Fruit fly (Drosophila melanogaster) whole organism, embryonic: Measurements from ENCODE around the gene Lamtor5.

ENCODE experiments used
- Aef1 ChIP-seq: fragments of 200-800 bp; sonication (Bioruptor generic); IDR thresholded peaks from 3 replicates; pipeline ENCODE4 v1.3.6; 2022; ENCODE audit warnings: missing biosample characterization, missing genetic modification characterization
- BEAF-32 ChIP-seq: fragments of 200-800 bp; sonication (Bioruptor generic); optimal IDR thresholded peaks from 3 replicates; lab custom pipeline; 2017; ENCODE audit warnings: missing biosample characterization, missing genetic modification characterization, mild to moderate bottlenecking, moderate library complexity, missing genetic modification reagents
- C15 ChIP-seq: fragments of 200-800 bp; sonication (Bioruptor generic); IDR thresholded peaks from 3 replicates; pipeline ENCODE4 v1.3.6; 2022; ENCODE audit warnings: missing biosample characterization, missing genetic modification characterization
- CG10321 ChIP-seq: fragments of 200-800 bp; sonication (Bioruptor generic); IDR thresholded peaks from 2 replicates; pipeline ENCODE4 v1.3.6; 2022; ENCODE audit warnings: missing biosample characterization, missing genetic modification characterization
- CG10366 ChIP-seq: fragments of 200-800 bp; sonication (Bioruptor generic); IDR thresholded peaks from 2 replicates; pipeline ENCODE4 v1.3.6; 2022; ENCODE audit warnings: missing biosample characterization, missing genetic modification characterization
- CG13424 ChIP-seq: fragments of 200-800 bp; sonication (Bioruptor generic); optimal IDR thresholded peaks from 2 replicates; lab custom pipeline; 2019; ENCODE audit warnings: missing biosample characterization, mild to moderate bottlenecking, missing genetic modification characterization, moderate library complexity
- CG1602 ChIP-seq: fragments of 200-800 bp; sonication (Bioruptor generic); optimal IDR thresholded peaks from 3 replicates; lab custom pipeline; 2016; ENCODE audit warnings: missing biosample characterization, missing genetic modification characterization
- CG17385 ChIP-seq: fragments of 200-800 bp; sonication (Bioruptor generic); optimal IDR thresholded peaks from 3 replicates; lab custom pipeline; 2018; ENCODE audit warnings: missing biosample characterization, mild to moderate bottlenecking, missing genetic modification characterization
- CG1832 ChIP-seq: fragments of 200-800 bp; sonication (Bioruptor generic); optimal IDR thresholded peaks from 2 replicates; lab custom pipeline; 2017; ENCODE audit warnings: missing biosample characterization, mild to moderate bottlenecking, missing genetic modification characterization, inconsistent platforms
- CG2199 ChIP-seq: fragments of 200-800 bp; sonication (Bioruptor generic); IDR thresholded peaks from 3 replicates; pipeline ENCODE4 v1.3.6; 2022; ENCODE audit warnings: missing biosample characterization, missing genetic modification characterization
- CG2678 ChIP-seq: fragments of 200-800 bp; sonication (Bioruptor generic); optimal IDR thresholded peaks from 3 replicates; lab custom pipeline; 2019; ENCODE audit warnings: missing biosample characterization, mild to moderate bottlenecking, missing genetic modification characterization, moderate library complexity
- CG2712 ChIP-seq: fragments of 200-800 bp; optimal IDR thresholded peaks from 3 replicates; lab custom pipeline; 2019; ENCODE audit warnings: missing biosample characterization, mild to moderate bottlenecking, missing genetic modification characterization, moderate library complexity
- CG30403 ChIP-seq: fragments of 200-800 bp; sonication (Bioruptor generic); optimal IDR thresholded peaks from 3 replicates; lab custom pipeline; 2016; ENCODE audit warnings: missing biosample characterization, missing genetic modification characterization
- CG32532 ChIP-seq: fragments of 200-800 bp; sonication (Bioruptor generic); IDR thresholded peaks from 2 replicates; pipeline ENCODE4 v1.3.6; 2022; ENCODE audit warnings: missing biosample characterization, missing genetic modification characterization
- CG33557 ChIP-seq: fragments of 200-800 bp; sonication (Bioruptor generic); optimal IDR thresholded peaks from 2 replicates; lab custom pipeline; 2019; ENCODE audit warnings: missing biosample characterization, mild to moderate bottlenecking, missing genetic modification characterization, moderate library complexity
- CG34224 ChIP-seq: fragments of 200-800 bp; sonication (Bioruptor generic); IDR thresholded peaks from 3 replicates; pipeline ENCODE4 v1.3.6; 2022; ENCODE audit warnings: missing biosample characterization, missing genetic modification characterization; ENCODE audit not compliant: partially characterized antibody
- CG34422 ChIP-seq: fragments of 200-800 bp; sonication (Bioruptor generic); IDR thresholded peaks from 3 replicates; pipeline ENCODE4 v1.3.6; 2022; ENCODE audit warnings: missing biosample characterization, missing genetic modification characterization
- CG4328 ChIP-seq: fragments of 200-800 bp; sonication (Bioruptor generic); optimal IDR thresholded peaks from 3 replicates; lab custom pipeline; 2017; ENCODE audit warnings: missing biosample characterization, missing genetic modification reagents, missing genetic modification characterization
- CG4360 ChIP-seq: fragments of 200-800 bp; sonication (Bioruptor generic); IDR thresholded peaks from 2 replicates; pipeline ENCODE4 v1.3.6; 2022; ENCODE audit warnings: missing biosample characterization, missing genetic modification characterization
- CG4854 ChIP-seq: fragments of 200-800 bp; sonication (Bioruptor generic); optimal IDR thresholded peaks from 2 replicates; lab custom pipeline; 2016; ENCODE audit warnings: missing biosample characterization, missing genetic modification characterization, inconsistent platforms
- CG7357 ChIP-seq: fragments of 200-800 bp; sonication (Bioruptor generic); IDR thresholded peaks from 3 replicates; pipeline ENCODE4 v1.3.6; 2022; ENCODE audit warnings: missing biosample characterization, missing genetic modification characterization
- CG7928 ChIP-seq: fragments of 200-800 bp; sonication (Bioruptor generic); optimal IDR thresholded peaks from 2 replicates; lab custom pipeline; 2017; ENCODE audit warnings: missing biosample characterization, mild to moderate bottlenecking, missing genetic modification characterization
- CG8944 ChIP-seq: fragments of 200-800 bp; sonication (Bioruptor generic); optimal IDR thresholded peaks from 3 replicates; lab custom pipeline; 2016; ENCODE audit warnings: missing biosample characterization, missing genetic modification characterization
- CG9817 ChIP-seq: fragments of 200-800 bp; sonication (Bioruptor generic); optimal IDR thresholded peaks from 2 replicates; lab custom pipeline; 2018; ENCODE audit warnings: missing biosample characterization, mild to moderate bottlenecking, missing genetic modification characterization, moderate library complexity
- CTCF ChIP-seq: fragments of 200-800 bp; sonication (Bioruptor generic); optimal IDR thresholded peaks from 2 replicates; lab custom pipeline; 2017; ENCODE audit warnings: missing biosample characterization, mild to moderate bottlenecking, missing genetic modification characterization, moderate library complexity
- CrebB ChIP-seq: fragments of 200-800 bp; sonication (Bioruptor generic); optimal IDR thresholded peaks from 3 replicates; lab custom pipeline; 2018; ENCODE audit warnings: missing biosample characterization, mild to moderate bottlenecking, missing genetic modification characterization
- D19B ChIP-seq: fragments of 200-800 bp; sonication (Bioruptor generic); optimal IDR thresholded peaks from 2 replicates; lab custom pipeline; 2017; ENCODE audit warnings: missing biosample characterization, mild to moderate bottlenecking, missing genetic modification characterization
- Dad ChIP-seq: fragments of 200-800 bp; sonication (Bioruptor generic); optimal IDR thresholded peaks from 3 replicates; lab custom pipeline; 2016; ENCODE audit warnings: missing biosample characterization, missing genetic modification characterization
- Drgx ChIP-seq: fragments of 200-800 bp; sonication (Bioruptor generic); IDR thresholded peaks from 2 replicates; pipeline ENCODE4 v1.3.6; 2022; ENCODE audit warnings: missing biosample characterization, missing genetic modification characterization
- Ets97D ChIP-seq: fragments of 200-800 bp; sonication (Bioruptor generic); optimal IDR thresholded peaks from 3 replicates; lab custom pipeline; 2016; ENCODE audit warnings: missing biosample characterization, missing genetic modification characterization
- Gug ChIP-seq: fragments of 200-800 bp; sonication (Bioruptor generic); IDR thresholded peaks from 4 replicates; pipeline ENCODE4 v1.3.6; 2022; ENCODE audit warnings: missing biosample characterization, missing genetic modification characterization
- Kr ChIP-seq: fragments of 200-800 bp; sonication (Bioruptor generic); optimal IDR thresholded peaks from 2 replicates; lab custom pipeline; 2017; ENCODE audit warnings: missing biosample characterization, mild to moderate bottlenecking, missing genetic modification characterization
- Rfx ChIP-seq: fragments of 200-800 bp; sonication (Bioruptor generic); IDR thresholded peaks from 2 replicates; pipeline ENCODE4 v1.3.6; 2022; ENCODE audit warnings: missing biosample characterization, missing genetic modification characterization
- YL-1 ChIP-seq: fragments of 200-800 bp; sonication (Bioruptor generic); optimal IDR thresholded peaks from 3 replicates; lab custom pipeline; 2017; ENCODE audit warnings: missing biosample characterization, mild to moderate bottlenecking, missing genetic modification characterization
- cad ChIP-seq: fragments of >200 bp; optimal IDR thresholded peaks from 2 replicates; lab custom pipeline; 2017; ENCODE audit warnings: missing biosample characterization, missing genetic modification characterization
- chinmo ChIP-seq: fragments of 200-800 bp; sonication (Bioruptor generic); IDR thresholded peaks from 4 replicates; pipeline ENCODE4 v1.3.6; 2022; ENCODE audit warnings: missing biosample characterization, missing genetic modification characterization; ENCODE audit not compliant: partially characterized antibody
- corto ChIP-seq: fragments of 200-800 bp; sonication (Bioruptor generic); optimal IDR thresholded peaks from 2 replicates; lab custom pipeline; 2016; ENCODE audit warnings: missing biosample characterization, mild to moderate bottlenecking, missing genetic modification characterization, moderate library complexity
- dpn ChIP-seq, 2 experiments: fragments of 200-800 bp; sonication (Bioruptor generic); optimal IDR thresholded peaks; 3 replicates each; lab custom pipeline; 2016; ENCODE audit warnings: missing biosample characterization in 2 of 2, missing genetic modification characterization in 2 of 2
- eve ChIP-seq, 2 experiments: fragments of >200 bp; optimal IDR thresholded peaks; 2 replicates each; lab custom pipeline; 2017; ENCODE audit warnings: missing biosample characterization in 2 of 2, missing genetic modification characterization in 2 of 2
- fru ChIP-seq: fragments of >200 bp; optimal IDR thresholded peaks from 2 replicates; lab custom pipeline; 2017
- gt ChIP-seq: fragments of 200-800 bp; sonication (Bioruptor generic); IDR thresholded peaks from 2 replicates; pipeline ENCODE4 v1.3.6; 2022; ENCODE audit warnings: missing biosample characterization, missing genetic modification characterization
- ind ChIP-seq: fragments of 200-800 bp; sonication (Bioruptor generic); optimal IDR thresholded peaks from 3 replicates; lab custom pipeline; 2016; ENCODE audit warnings: missing biosample characterization, missing genetic modification characterization
- jumu ChIP-seq: fragments of 200-800 bp; sonication (Bioruptor generic); optimal IDR thresholded peaks from 3 replicates; lab custom pipeline; 2016; ENCODE audit warnings: missing biosample characterization, missing genetic modification characterization
- lilli ChIP-seq: fragments of 200-800 bp; sonication (Bioruptor generic); optimal IDR thresholded peaks from 3 replicates; lab custom pipeline; 2016; ENCODE audit warnings: missing biosample characterization, missing genetic modification characterization
- mirr ChIP-seq: fragments of 200-800 bp; sonication (Bioruptor generic); optimal IDR thresholded peaks from 3 replicates; lab custom pipeline; 2018; ENCODE audit warnings: missing biosample characterization, mild to moderate bottlenecking, missing genetic modification characterization
- org-1 ChIP-seq: fragments of 200-800 bp; sonication (Bioruptor generic); optimal IDR thresholded peaks from 2 replicates; lab custom pipeline; 2017; ENCODE audit warnings: missing biosample characterization, missing genetic modification characterization
- ro ChIP-seq: fragments of 200-800 bp; sonication (Bioruptor generic); IDR thresholded peaks from 2 replicates; pipeline ENCODE4 v1.3.6; 2022; ENCODE audit warnings: missing biosample characterization, missing genetic modification characterization
- ssp ChIP-seq: fragments of 200-800 bp; sonication (Bioruptor generic); IDR thresholded peaks from 2 replicates; pipeline ENCODE4 v1.3.6; 2022; ENCODE audit warnings: missing biosample characterization, missing genetic modification characterization
- tll ChIP-seq, 2 experiments: fragments of 200-800 bp in 1 of 2; fragments of >200 bp in 1 of 2; sonication (Bioruptor generic) in 1 of 2; optimal IDR thresholded peaks; 2 replicates each; lab custom pipeline; 2017 to 2019; ENCODE audit warnings: missing biosample characterization in 2 of 2, missing genetic modification characterization in 2 of 2, mild to moderate bottlenecking in 1 of 2, moderate library complexity in 1 of 2
- unc-4 ChIP-seq: fragments of 200-800 bp; sonication (Bioruptor generic); IDR thresholded peaks from 2 replicates; pipeline ENCODE4 v1.3.6; 2022; ENCODE audit warnings: missing biosample characterization, missing genetic modification characterization; ENCODE audit not compliant: partially characterized antibody
- wdn ChIP-seq: fragments of 200-800 bp; sonication (Bioruptor generic); IDR thresholded peaks from 2 replicates; pipeline ENCODE4 v1.3.6; 2022; ENCODE audit warnings: missing biosample characterization, missing genetic modification characterization
- yki ChIP-seq: fragments of >200 bp; optimal IDR thresholded peaks from 3 replicates; lab custom pipeline; 2018

The Lamtor5 gene

DNA sequence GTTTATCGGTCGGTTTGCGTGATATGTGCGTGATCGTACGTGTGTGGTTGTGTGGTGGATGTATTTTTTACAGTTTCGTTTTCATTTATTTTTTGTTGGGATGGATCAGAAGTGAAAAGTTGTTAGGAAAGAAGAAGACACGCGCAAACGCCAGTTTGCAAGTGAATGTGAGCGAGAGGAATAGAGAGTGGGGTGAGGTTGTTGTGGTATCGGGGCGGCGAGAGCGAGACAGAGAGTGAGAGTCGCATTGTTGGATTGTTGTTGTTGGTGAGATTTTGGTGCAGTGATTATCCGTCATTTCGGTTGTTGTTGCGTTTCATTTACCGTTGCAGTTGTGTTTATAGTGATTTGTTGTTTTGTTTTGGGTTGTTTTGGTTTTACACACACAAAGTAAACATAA lies 34.8 kb upstream of the Lamtor5 start (continued):
- TF ChIP-seq CG4360 (GFP tag; lab: Robert Waterston, UW) (peak; percentile 87), eve (GFP tag; optimal IDR thresholded peaks at IDR 0.05; lab: Kevin White, UChicago) (no peak), jumu (GFP tag; lab: Kevin White, UChicago) (no peak), yki (no peak), Aef1 (GFP tag; lab: Robert Waterston, UW) (peak; percentile 18; the same call in 1 of the 3 replicates), org-1 (no peak), CG17385 (GFP tag; lab: Kevin White, UChicago) (peak; percentile 72), CG7928 (GFP tag; lab: Kevin White, UChicago) (no peak), lilli (no peak), YL-1 (peak; percentile 11), chinmo (GFP tag; lab: Robert Waterston, UW) (0 out of 4 replicates have a peak, but pooled peaks have one; percentile 18), D19B (GFP tag; lab: Kevin White, UChicago) (no peak), CG2199 (GFP tag; lab: Robert Waterston, UW) (no peak), CG1832 (peak; percentile 64), CG30403 (no peak), CG10321 (GFP tag; lab: Robert Waterston, UW) (peak; percentile 38; the same call in 1 of the 2 replicates)
- TF ChIP-seq, all 482 proteins: peak for 9

DNA sequence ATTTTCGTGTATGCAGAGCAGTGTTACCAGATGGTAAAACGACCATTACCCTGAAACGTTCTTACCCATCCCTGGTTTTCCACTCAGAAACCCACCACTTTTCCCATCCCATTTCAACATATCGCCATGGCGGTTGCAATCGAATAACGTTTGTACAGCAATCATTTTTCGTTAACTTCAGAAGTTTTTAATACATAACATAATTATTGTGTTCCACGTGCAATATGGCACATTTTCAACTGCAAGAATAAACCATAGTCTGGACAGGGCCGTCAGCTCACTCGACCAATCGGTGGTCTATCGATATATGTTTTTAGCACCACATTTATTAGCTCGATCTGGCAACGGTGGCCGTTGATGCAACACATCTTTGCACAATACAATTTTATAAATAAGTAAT lies 31.2 kb upstream of the Lamtor5 start, which contains the start of the genes trr and mRpL16:
Gene trr (minus strand): TSS at position 25 of the 400 bp plus-strand sequence.
Gene mRpL16 (plus strand): TSS at position 331 of the 400 bp plus-strand sequence.
- TF ChIP-seq CG4854 (GFP tag; lab: Kevin White, UChicago) (no peak), CG13424 (tag; lab: Kevin White, UChicago) (peak; percentile 52), CG10366 (peak; percentile 9; the same call in 1 of the 2 replicates), CG2678 (no peak), cad (GFP tag; lab: Kevin White, UChicago) (no peak), dpn (GFP tag; optimal IDR thresholded peaks at IDR 0.05; lab: Kevin White, UChicago) (peak; percentile 33 to 39), C15 (GFP tag; lab: Robert Waterston, UW) (no peak), CG1602 (no peak), wdn (0 out of 2 replicates have a peak, but pooled peaks have one; percentile 48), CG34422 (GFP tag; lab: Robert Waterston, UW) (peak; percentile 64; the same call in 1 of the 3 replicates), Drgx (no peak), unc-4 (GFP tag; lab: Robert Waterston, UW) (peak; percentile 80), CG2712 (tag; lab: Kevin White, UChicago) (peak; percentile 65), CG33557 (GFP tag; lab: Kevin White, UChicago) (no peak), ind (GFP tag; lab: Kevin White, UChicago) (no peak), CTCF (GFP tag; lab: Kevin White, UChicago) (no peak), CG4328 (no peak), fru (no peak), Dad (GFP tag; lab: Kevin White, UChicago) (peak; percentile 41), ro (GFP tag; lab: Robert Waterston, UW) (no peak), CG32532 (GFP tag; lab: Robert Waterston, UW) (peak; percentile 64), CG9817 (tag; lab: Kevin White, UChicago) (peak; percentile 50), CG7357 (0 out of 3 replicates have a peak, but pooled peaks have one; percentile 30), CG34224 (0 out of 3 replicates have a peak, but pooled peaks have one; percentile 37), Ets97D (peak; percentile 66), tll (GFP tag; optimal IDR thresholded peaks at IDR 0.05; lab: Kevin White, UChicago) (no peak), CG8944 (GFP tag; lab: Kevin White, UChicago) (no peak), Gug (GFP tag; lab: Robert Waterston, UW) (peak; percentile 30; the same call in 1 of the 4 replicates), ssp (GFP tag; lab: Robert Waterston, UW) (peak; percentile 88), BEAF-32 (GFP tag; lab: Kevin White, UChicago) (peak; percentile 86), mirr (GFP tag; lab: Kevin White, UChicago) (peak; percentile 40), corto (GFP tag; lab: Kevin White, UChicago) (no peak), Rfx (GFP tag; lab: Robert Waterston, UW) (peak; percentile 58), Kr (GFP tag; lab: Kevin White, UChicago) (no peak), gt (GFP tag; lab: Robert Waterston, UW) (no peak), CrebB (tag; lab: Kevin White, UChicago) (peak; percentile 2)
